1 fruit fly cellular context compared by ENCODE assay signal in the genomic region with DNA sequence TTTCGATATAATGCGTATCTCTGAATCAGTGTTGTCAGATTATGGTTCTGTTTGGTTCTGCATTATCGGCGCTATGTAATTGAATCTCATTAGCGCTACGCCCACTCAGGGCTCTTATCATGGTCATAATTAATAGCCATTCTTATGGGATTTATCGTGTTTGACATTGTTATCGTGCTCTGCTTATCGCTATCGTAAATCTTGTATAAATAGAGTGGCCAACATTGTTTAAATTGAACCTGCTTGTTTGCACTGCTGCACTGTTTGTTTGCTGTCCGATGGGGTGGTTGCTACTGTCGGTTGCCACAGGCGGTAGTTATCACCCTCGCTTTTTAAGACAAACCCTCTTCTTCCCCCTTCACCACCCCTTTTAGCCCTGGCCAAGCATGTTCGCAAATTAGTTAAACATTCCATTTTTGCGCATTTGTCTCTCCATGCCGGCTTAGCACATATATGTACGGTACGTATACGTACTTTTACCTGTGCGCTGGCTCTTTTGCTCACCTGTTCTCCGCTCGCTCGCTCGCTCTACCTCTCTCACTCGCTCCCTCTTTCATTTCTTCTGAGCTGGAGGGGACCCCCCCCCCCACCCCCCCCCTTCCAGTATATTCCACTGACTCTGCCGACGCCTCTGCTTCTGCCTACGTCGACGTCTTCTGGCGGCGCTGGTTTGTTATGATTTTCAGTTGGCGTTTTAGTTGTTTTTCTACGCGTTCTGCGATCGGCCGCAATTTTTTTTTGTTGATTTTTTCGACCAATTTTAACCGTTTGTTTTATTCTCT.
TF ChIP-seq lines count a peak whose summit lies in the region.

No protein-coding gene starts in this region.

TF ChIP-seq in whole organism, embryonic, 481 proteins besides CTCF, POLR2A, EP300 and RAD21 (continued from another document and continues in another):
- peak; percentile 46 for TF ChIP-seq jumu (GFP tag; optimal IDR thresholded peaks at IDR 0.05; lab: Kevin White, UChicago)
- TF ChIP-seq Camta (GFP tag; optimal IDR thresholded peaks at IDR 0.05; lab: Kevin White, UChicago): peak; percentile 43
- TF ChIP-seq CG7372 (GFP tag; IDR thresholded peaks at IDR 0.05; lab: Robert Waterston, UW): no peak
- peak; percentile 49 for TF ChIP-seq CG12219 (GFP tag; optimal IDR thresholded peaks at IDR 0.05; lab: Kevin White, UChicago)
- peak; percentile 38; the same call in 1 of the 2 replicates for TF ChIP-seq Nf-YA (GFP tag; IDR thresholded peaks at IDR 0.05; lab: Robert Waterston, UW)
- peak; percentile 24 for TF ChIP-seq CG2712 (tag; optimal IDR thresholded peaks at IDR 0.05; lab: Kevin White, UChicago)
- no peak for TF ChIP-seq Ets97D (GFP tag; optimal IDR thresholded peaks at IDR 0.05; lab: Kevin White, UChicago)
- TF ChIP-seq Eip74EF (GFP tag; optimal IDR thresholded peaks at IDR 0.05; lab: Kevin White, UChicago): no peak
- TF ChIP-seq Bgb (GFP tag; IDR thresholded peaks at IDR 0.05; lab: Robert Waterston, UW; ENCODE audit: partially characterized antibody): no peak
- no peak for TF ChIP-seq zen2 (GFP tag; IDR thresholded peaks at IDR 0.05; lab: Robert Waterston, UW; ENCODE audit: partially characterized antibody)
- peak; percentile 18 for TF ChIP-seq bigmax (GFP tag; optimal IDR thresholded peaks at IDR 0.05; lab: Kevin White, UChicago)
- TF ChIP-seq Ada2b (GFP tag; IDR thresholded peaks at IDR 0.05; lab: Robert Waterston, UW): no peak
- peak; percentile 38 for TF ChIP-seq CG11723 (GFP tag; optimal IDR thresholded peaks at IDR 0.05; lab: Kevin White, UChicago)
- peak; percentile 16 for TF ChIP-seq Antp (GFP tag; optimal IDR thresholded peaks at IDR 0.05; lab: Kevin White, UChicago)
- TF ChIP-seq sna (GFP tag; IDR thresholded peaks at IDR 0.05; lab: Robert Waterston, UW; ENCODE audit: partially characterized antibody): no peak
- no peak for TF ChIP-seq Doc2 (GFP tag; IDR thresholded peaks at IDR 0.05; lab: Robert Waterston, UW)
- peak; percentile 39 for TF ChIP-seq CG15514 (GFP tag; optimal IDR thresholded peaks at IDR 0.05; lab: Kevin White, UChicago)
- no peak for TF ChIP-seq Optix (GFP tag; IDR thresholded peaks at IDR 0.05; lab: Robert Waterston, UW)
- peak; percentile 67 for TF ChIP-seq onecut (GFP tag; IDR thresholded peaks at IDR 0.05; lab: Robert Waterston, UW)
- TF ChIP-seq slou (GFP tag; optimal IDR thresholded peaks at IDR 0.05; lab: Kevin White, UChicago): no peak
- no peak for TF ChIP-seq MESR4 (GFP tag; optimal IDR thresholded peaks at IDR 0.05; lab: Kevin White, UChicago)
- no peak for TF ChIP-seq Lpt (GFP tag; optimal IDR thresholded peaks at IDR 0.05; lab: Kevin White, UChicago)
- peak; percentile 45 for TF ChIP-seq CG1529 (GFP tag; optimal IDR thresholded peaks at IDR 0.05; lab: Kevin White, UChicago)
- peak; percentile 46 for TF ChIP-seq oc (tag; optimal IDR thresholded peaks at IDR 0.05; lab: Kevin White, UChicago)
- TF ChIP-seq Tbp (GFP tag; optimal IDR thresholded peaks at IDR 0.05; lab: Kevin White, UChicago): no peak
- TF ChIP-seq Sox100B (GFP tag; optimal IDR thresholded peaks at IDR 0.05; lab: Kevin White, UChicago): peak; percentile 64
- TF ChIP-seq Nf-YB (GFP tag; optimal IDR thresholded peaks at IDR 0.05; lab: Kevin White, UChicago): peak; percentile 15
- no peak for TF ChIP-seq inv (GFP tag; IDR thresholded peaks at IDR 0.05; lab: Robert Waterston, UW; ENCODE audit: partially characterized antibody)
- TF ChIP-seq mirr (GFP tag; optimal IDR thresholded peaks at IDR 0.05; lab: Kevin White, UChicago): peak; percentile 72
- no peak for TF ChIP-seq Sin3A (optimal IDR thresholded peaks at IDR 0.05; lab: Kevin White, UChicago)
- TF ChIP-seq tup (GFP tag; optimal IDR thresholded peaks at IDR 0.05; lab: Kevin White, UChicago): peak; percentile 11
- no peak for TF ChIP-seq Dbx (GFP tag; IDR thresholded peaks at IDR 0.05; lab: Robert Waterston, UW)
- TF ChIP-seq sens-2 (GFP tag; IDR thresholded peaks at IDR 0.05; lab: Robert Waterston, UW): 0 out of 2 replicates have a peak, but pooled peaks have one; percentile 30
- TF ChIP-seq CG6254 (GFP tag; optimal IDR thresholded peaks at IDR 0.05; lab: Kevin White, UChicago): peak; percentile 63
- TF ChIP-seq CG2120 (GFP tag; optimal IDR thresholded peaks at IDR 0.05; lab: Kevin White, UChicago): peak; percentile 13
- peak; percentile 54; the same call in 1 of the 2 replicates for TF ChIP-seq chm (GFP tag; IDR thresholded peaks at IDR 0.05; lab: Robert Waterston, UW)
- peak; percentile 71 for TF ChIP-seq nau (GFP tag; optimal IDR thresholded peaks at IDR 0.05; lab: Kevin White, UChicago)
- no peak for TF ChIP-seq Hr78 (GFP tag; optimal IDR thresholded peaks at IDR 0.05; lab: Kevin White, UChicago)
- peak; percentile 79 for TF ChIP-seq MTF-1 (GFP tag; optimal IDR thresholded peaks at IDR 0.05; lab: Kevin White, UChicago; ENCODE audit: borderline replicate concordance)
- TF ChIP-seq NK7.1 (GFP tag; optimal IDR thresholded peaks at IDR 0.05; lab: Kevin White, UChicago): peak; percentile 27
- TF ChIP-seq vvl (GFP tag; IDR thresholded peaks at IDR 0.05; lab: Robert Waterston, UW): peak; percentile 31; the same call in 1 of the 2 replicates
- peak; percentile 71 for TF ChIP-seq CG15696 (tag; optimal IDR thresholded peaks at IDR 0.05; lab: Kevin White, UChicago)
- peak; percentile 27 for TF ChIP-seq lilli (GFP tag; optimal IDR thresholded peaks at IDR 0.05; lab: Kevin White, UChicago)
- no peak for TF ChIP-seq chn (GFP tag; optimal IDR thresholded peaks at IDR 0.05; lab: Kevin White, UChicago)
- TF ChIP-seq CG13287 (GFP tag; IDR thresholded peaks at IDR 0.05; lab: Robert Waterston, UW; ENCODE audit: partially characterized antibody): no peak
- no peak for TF ChIP-seq CkIIα-i1 (GFP tag; IDR thresholded peaks at IDR 0.05; lab: Robert Waterston, UW)
- TF ChIP-seq CG18262 (tag; optimal IDR thresholded peaks at IDR 0.05; lab: Kevin White, UChicago): peak; percentile 35
- peak; percentile 58; the same call in 1 of the 2 replicates for TF ChIP-seq stc (GFP tag; IDR thresholded peaks at IDR 0.05; lab: Robert Waterston, UW)
- TF ChIP-seq ham (GFP tag; IDR thresholded peaks at IDR 0.05; lab: Robert Waterston, UW): no peak
- TF ChIP-seq zen (tag; optimal IDR thresholded peaks at IDR 0.05; lab: Kevin White, UChicago): peak; percentile 4
- no peak for TF ChIP-seq Hr3 (GFP tag; optimal IDR thresholded peaks at IDR 0.05; lab: Kevin White, UChicago)
- no peak for TF ChIP-seq ken (GFP tag; IDR thresholded peaks at IDR 0.05; lab: Robert Waterston, UW)
- TF ChIP-seq dan (GFP tag; IDR thresholded peaks at IDR 0.05; lab: Robert Waterston, UW): no peak
- TF ChIP-seq kah (GFP tag; optimal IDR thresholded peaks at IDR 0.05; lab: Kevin White, UChicago): peak; percentile 29
- TF ChIP-seq Mad (GFP tag; optimal IDR thresholded peaks at IDR 0.05; lab: Kevin White, UChicago): no peak
- TF ChIP-seq lov (optimal IDR thresholded peaks at IDR 0.05; lab: Kevin White, UChicago): no peak
- TF ChIP-seq lov (GFP tag; IDR thresholded peaks at IDR 0.05; lab: Robert Waterston, UW): no peak
- TF ChIP-seq mld (GFP tag; IDR thresholded peaks at IDR 0.05; lab: Robert Waterston, UW; ENCODE audit: partially characterized antibody): no peak
- TF ChIP-seq ap (GFP tag; IDR thresholded peaks at IDR 0.05; lab: Robert Waterston, UW): no peak
- no peak for TF ChIP-seq Chrac-16 (GFP tag; optimal IDR thresholded peaks at IDR 0.05; lab: Kevin White, UChicago)
- TF ChIP-seq exex (tag; optimal IDR thresholded peaks at IDR 0.05; lab: Kevin White, UChicago): peak; percentile 92
- no peak for TF ChIP-seq hb (GFP tag; IDR thresholded peaks at IDR 0.05; lab: Robert Waterston, UW; ENCODE audit: partially characterized antibody)
- TF ChIP-seq nom (GFP tag; optimal IDR thresholded peaks at IDR 0.05; lab: Kevin White, UChicago): peak; percentile 70
- peak; percentile 50 for TF ChIP-seq Fer3 (tag; optimal IDR thresholded peaks at IDR 0.05; lab: Kevin White, UChicago)
- peak; percentile 65 for TF ChIP-seq stwl (tag; optimal IDR thresholded peaks at IDR 0.05; lab: Kevin White, UChicago)
- TF ChIP-seq Hey (tag; optimal IDR thresholded peaks at IDR 0.05; lab: Kevin White, UChicago): peak; percentile 35
- TF ChIP-seq CG10979 (tag; optimal IDR thresholded peaks at IDR 0.05; lab: Kevin White, UChicago): peak; percentile 18
- peak; percentile 22 for TF ChIP-seq ewg (GFP tag; optimal IDR thresholded peaks at IDR 0.05; lab: Kevin White, UChicago)
- TF ChIP-seq CG33213 (GFP tag; optimal IDR thresholded peaks at IDR 0.05; lab: Kevin White, UChicago): peak; percentile 46
- peak; percentile 64 for TF ChIP-seq ac (GFP tag; optimal IDR thresholded peaks at IDR 0.05; lab: Kevin White, UChicago)
- no peak for TF ChIP-seq knrl (GFP tag; IDR thresholded peaks at IDR 0.05; lab: Robert Waterston, UW; ENCODE audit: partially characterized antibody)
- TF ChIP-seq ase (GFP tag; IDR thresholded peaks at IDR 0.05; lab: Robert Waterston, UW): 0 out of 3 replicates have a peak, but pooled peaks have one; percentile 22
- TF ChIP-seq scrt (GFP tag; optimal IDR thresholded peaks at IDR 0.05; lab: Kevin White, UChicago): peak; percentile 36
- TF ChIP-seq corto (GFP tag; optimal IDR thresholded peaks at IDR 0.05; lab: Kevin White, UChicago): no peak
- peak; percentile 77 for TF ChIP-seq CG15601 (tag; optimal IDR thresholded peaks at IDR 0.05; lab: Kevin White, UChicago)
- 0 out of 2 replicates have a peak, but pooled peaks have one; percentile 35 for TF ChIP-seq CG10959 (GFP tag; IDR thresholded peaks at IDR 0.05; lab: Robert Waterston, UW)
- no peak for TF ChIP-seq CG3847 (GFP tag; IDR thresholded peaks at IDR 0.05; lab: Robert Waterston, UW)
- no peak for TF ChIP-seq Taf1 (GFP tag; IDR thresholded peaks at IDR 0.05; lab: Robert Waterston, UW)
- TF ChIP-seq CG13894 (tag; optimal IDR thresholded peaks at IDR 0.05; lab: Kevin White, UChicago): no peak
- TF ChIP-seq unpg (GFP tag; optimal IDR thresholded peaks at IDR 0.05; lab: Kevin White, UChicago): peak; percentile 55
- TF ChIP-seq unc-4 (GFP tag; IDR thresholded peaks at IDR 0.05; lab: Robert Waterston, UW; ENCODE audit: partially characterized antibody): no peak
- TF ChIP-seq CG12236 (GFP tag; optimal IDR thresholded peaks at IDR 0.05; lab: Kevin White, UChicago): peak; percentile 46
- no peak for TF ChIP-seq Lim3 (GFP tag; IDR thresholded peaks at IDR 0.05; lab: Robert Waterston, UW)
- no peak for TF ChIP-seq slbo (GFP tag; IDR thresholded peaks at IDR 0.05; lab: Robert Waterston, UW)
- no peak for TF ChIP-seq Dp (GFP tag; optimal IDR thresholded peaks at IDR 0.05; lab: Kevin White, UChicago)
- no peak for TF ChIP-seq CG6654 (GFP tag; optimal IDR thresholded peaks at IDR 0.05; lab: Kevin White, UChicago)
- no peak for TF ChIP-seq vnd (GFP tag; IDR thresholded peaks at IDR 0.05; lab: Robert Waterston, UW; ENCODE audit: partially characterized antibody)
- peak; percentile 23 for TF ChIP-seq run (tag; optimal IDR thresholded peaks at IDR 0.05; lab: Kevin White, UChicago)
- TF ChIP-seq caup (GFP tag; optimal IDR thresholded peaks at IDR 0.05; lab: Kevin White, UChicago; ENCODE audit: severe bottlenecking): peak; percentile 55
- TF ChIP-seq CG8359 (GFP tag; optimal IDR thresholded peaks at IDR 0.05; lab: Kevin White, UChicago; ENCODE audit: borderline replicate concordance): peak; percentile 56
- peak; percentile 31 to 39 for TF ChIP-seq Trl (optimal IDR thresholded peaks at IDR 0.05; lab: Kevin White, UChicago)
- TF ChIP-seq Trl (GFP tag; optimal IDR thresholded peaks at IDR 0.05; lab: Kevin White, UChicago): peak; percentile 45
- TF ChIP-seq Ssrp (tag; optimal IDR thresholded peaks at IDR 0.05; lab: Kevin White, UChicago): no peak
- TF ChIP-seq CG11504 (tag; optimal IDR thresholded peaks at IDR 0.05; lab: Kevin White, UChicago): peak; percentile 34
- TF ChIP-seq br (optimal IDR thresholded peaks at IDR 0.05; lab: Kevin White, UChicago): no peak
- no peak for TF ChIP-seq CG2129 (GFP tag; IDR thresholded peaks at IDR 0.05; lab: Robert Waterston, UW; ENCODE audit: partially characterized antibody)
- no peak for TF ChIP-seq h (optimal IDR thresholded peaks at IDR 0.05; lab: Kevin White, UChicago)
- no peak for TF ChIP-seq CG4360 (GFP tag; IDR thresholded peaks at IDR 0.05; lab: Robert Waterston, UW)
- no peak for TF ChIP-seq tna (GFP tag; IDR thresholded peaks at IDR 0.05; lab: Robert Waterston, UW; ENCODE audit: partially characterized antibody)
- TF ChIP-seq CG30403 (GFP tag; optimal IDR thresholded peaks at IDR 0.05; lab: Kevin White, UChicago): no peak
- no peak for TF ChIP-seq Xbp1 (GFP tag; optimal IDR thresholded peaks at IDR 0.05; lab: Kevin White, UChicago)
- peak; percentile 19 for TF ChIP-seq Max (GFP tag; optimal IDR thresholded peaks at IDR 0.05; lab: Kevin White, UChicago)
- TF ChIP-seq slp2 (GFP tag; optimal IDR thresholded peaks at IDR 0.05; lab: Kevin White, UChicago): peak; percentile 8
- no peak for TF ChIP-seq Atf3 (GFP tag; optimal IDR thresholded peaks at IDR 0.05; lab: Kevin White, UChicago)
- peak; percentile 13 for TF ChIP-seq CG4820 (GFP tag; optimal IDR thresholded peaks at IDR 0.05; lab: Kevin White, UChicago)
- TF ChIP-seq Ravus (GFP tag; IDR thresholded peaks at IDR 0.05; lab: Robert Waterston, UW): no peak
- TF ChIP-seq Asciz (GFP tag; optimal IDR thresholded peaks at IDR 0.05; lab: Kevin White, UChicago): peak; percentile 85
- TF ChIP-seq Awh (GFP tag; IDR thresholded peaks at IDR 0.05; lab: Robert Waterston, UW): peak; percentile 79
- no peak for TF ChIP-seq H2.0 (GFP tag; IDR thresholded peaks at IDR 0.05; lab: Robert Waterston, UW)
- peak; percentile 17 for TF ChIP-seq CG1602 (GFP tag; optimal IDR thresholded peaks at IDR 0.05; lab: Kevin White, UChicago)
- peak; percentile 74 for TF ChIP-seq Kr (GFP tag; optimal IDR thresholded peaks at IDR 0.05; lab: Kevin White, UChicago)
- peak; percentile 19 for TF ChIP-seq B-H2 (GFP tag; optimal IDR thresholded peaks at IDR 0.05; lab: Kevin White, UChicago)
- peak; percentile 53 for TF ChIP-seq CG12659 (GFP tag; optimal IDR thresholded peaks at IDR 0.05; lab: Kevin White, UChicago)
- no peak for TF ChIP-seq Dek (tag; optimal IDR thresholded peaks at IDR 0.05; lab: Kevin White, UChicago)
- peak; percentile 27 for TF ChIP-seq her (GFP tag; optimal IDR thresholded peaks at IDR 0.05; lab: Kevin White, UChicago)
- TF ChIP-seq CG31441 (GFP tag; IDR thresholded peaks at IDR 0.05; lab: Robert Waterston, UW): peak; percentile 43; the same call in 1 of the 2 replicates
- peak; percentile 13 for TF ChIP-seq crc (GFP tag; optimal IDR thresholded peaks at IDR 0.05; lab: Kevin White, UChicago)
- peak; percentile 26 for TF ChIP-seq repo (GFP tag; optimal IDR thresholded peaks at IDR 0.05; lab: Kevin White, UChicago)
- no peak for TF ChIP-seq CG1792 (GFP tag; optimal IDR thresholded peaks at IDR 0.05; lab: Kevin White, UChicago)
- no peak for TF ChIP-seq dimm (GFP tag; IDR thresholded peaks at IDR 0.05; lab: Robert Waterston, UW)
- TF ChIP-seq gcm (GFP tag; optimal IDR thresholded peaks at IDR 0.05; lab: Kevin White, UChicago): peak; percentile 39
